Worm (Caenorhabditis elegans) whole organism, L3 larva: ENCODE measurements around the gene M03C11.6.

Experiments
- R02D3.7 ChIP-seq: fragments of 150-350 bp; optimal IDR thresholded peaks from 2 replicates; lab custom pipeline; 2014; ENCODE audit warnings: missing biosample characterization, missing genetic modification characterization
- ama-1 ChIP-seq: fragments of 150-350 bp; optimal IDR thresholded peaks from 2 replicates; lab custom pipeline; 2018
- elt-2 ChIP-seq: sonication (generic microtip); optimal IDR thresholded peaks from 2 replicates; lab custom pipeline; 2016; ENCODE audit warnings: missing genetic modification reagents, mild to moderate bottlenecking, missing genetic modification characterization, missing compliant biosample characterization
- elt-3 ChIP-seq, 3 experiments: fragments of 150-350 bp in 1 of 3; sonication (generic microtip) in 2 of 3; optimal IDR thresholded peaks; 2 replicates in 2 of 3; 4 replicates in 1 of 3; lab custom pipeline; 2014 to 2017; ENCODE audit warnings: missing biosample characterization in 3 of 3, missing genetic modification characterization in 3 of 3
- mdl-1 ChIP-seq: fragments of 150-350 bp; optimal IDR thresholded peaks from 2 replicates; lab custom pipeline; 2014; ENCODE audit warnings: missing biosample characterization, missing genetic modification characterization
- nhr-237 ChIP-seq: fragments of 150-350 bp; optimal IDR thresholded peaks from 2 replicates; lab custom pipeline; 2014; ENCODE audit warnings: missing biosample characterization, missing genetic modification characterization
- sea-2 ChIP-seq: fragments of 150-350 bp; sonication (generic microtip); optimal IDR thresholded peaks from 4 replicates; lab custom pipeline; 2014; ENCODE audit warnings: missing biosample characterization, missing genetic modification reagents, missing genetic modification characterization
- skn-1 ChIP-seq: fragments of 150-350 bp; optimal IDR thresholded peaks from 2 replicates; lab custom pipeline; 2014; ENCODE audit warnings: missing biosample characterization, missing genetic modification characterization
- unc-39 ChIP-seq: sonication (generic microtip); optimal IDR thresholded peaks from 4 replicates; lab custom pipeline; 2017; ENCODE audit warnings: missing biosample characterization, missing genetic modification characterization
- unc-62 ChIP-seq: fragments of 150-350 bp; sonication (generic microtip); optimal IDR thresholded peaks from 4 replicates; lab custom pipeline; 2014; ENCODE audit warnings: missing biosample characterization, missing genetic modification reagents, missing genetic modification characterization
- ztf-4 ChIP-seq: fragments of 150-350 bp; optimal IDR thresholded peaks from 2 replicates; lab custom pipeline; 2014; ENCODE audit warnings: missing biosample characterization, missing genetic modification characterization

DNA sequence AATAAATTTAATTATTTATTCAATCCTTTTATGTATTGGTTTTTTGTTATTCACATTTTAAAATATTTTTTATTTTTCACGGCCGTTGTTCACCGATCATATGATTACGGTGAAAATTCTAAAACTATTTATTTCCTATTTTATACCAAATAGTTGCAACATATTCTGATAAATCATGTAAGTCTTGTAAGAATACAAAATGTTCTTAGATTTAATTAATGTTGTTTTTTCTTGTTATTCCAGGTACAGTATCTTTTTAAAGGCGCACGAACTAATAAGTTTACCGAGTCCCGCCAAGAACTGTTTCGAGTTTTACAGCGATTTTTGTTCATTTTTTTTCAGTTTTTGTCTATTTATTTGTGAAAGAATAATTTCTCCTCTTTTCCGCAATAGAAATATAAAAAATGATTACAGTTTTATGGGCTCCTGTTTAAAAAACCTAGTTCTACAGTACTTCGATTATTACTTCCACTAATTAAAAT lies 45.8 kb upstream of the M03C11.6 start, which contains the start of gene D2045.5:
- TF ChIP-seq sea-2 (GFP tag; lab: Kevin White, UChicago): no peak
- TF ChIP-seq unc-62 (GFP tag; lab: Kevin White, UChicago): no peak
- TF ChIP-seq R02D3.7 (tag; lab: Kevin White, UChicago): no peak
- no peak for TF ChIP-seq nhr-237 (tag; lab: Kevin White, UChicago)
- no peak for TF ChIP-seq unc-39 (tag; lab: Kevin White, UChicago)
- TF ChIP-seq ama-1 (lab: Kevin White, UChicago): no peak
- TF ChIP-seq elt-2 (tag; lab: Kevin White, UChicago): no peak
- no peak for TF ChIP-seq elt-3 (tag; optimal IDR thresholded peaks at IDR 0.05; lab: Kevin White, UChicago)
- TF ChIP-seq ztf-4 (tag; lab: Kevin White, UChicago): no peak
- TF ChIP-seq skn-1 (tag; lab: Kevin White, UChicago): no peak
- no peak for TF ChIP-seq mdl-1 (tag; lab: Kevin White, UChicago)
